Fruit fly (Drosophila melanogaster) whole organism, embryonic: ENCODE data around the gene DopEcR.

Experiments used
- ATbp ChIP-seq: fragments of 200-800 bp; sonication (Bioruptor generic); optimal IDR thresholded peaks from 2 replicates; lab custom pipeline; 2017; ENCODE audit warnings: missing biosample characterization, mild to moderate bottlenecking, missing genetic modification characterization, missing genetic modification reagents
- Awh ChIP-seq: fragments of 200-800 bp; sonication (Bioruptor generic); IDR thresholded peaks from 2 replicates; pipeline ENCODE4, ENCODE4 v1.3.6; 2022; ENCODE audit warnings: missing biosample characterization, missing genetic modification characterization
- CG11560 ChIP-seq: fragments of 200-800 bp; sonication (Bioruptor generic); IDR thresholded peaks from 3 replicates; pipeline ENCODE4 v1.3.6; 2022; ENCODE audit warnings: missing biosample characterization, missing genetic modification characterization
- CG12391 ChIP-seq: fragments of 200-800 bp; sonication (Bioruptor generic); optimal IDR thresholded peaks from 3 replicates; lab custom pipeline; 2018; ENCODE audit warnings: missing biosample characterization, mild to moderate bottlenecking, missing genetic modification characterization, moderate library complexity
- CG14050 ChIP-seq: fragments of 200-800 bp; sonication (Bioruptor generic); IDR thresholded peaks from 3 replicates; pipeline ENCODE4 v1.3.6; 2022; ENCODE audit warnings: missing biosample characterization, missing genetic modification characterization
- CG14667 ChIP-seq: fragments of 200-800 bp; sonication (Bioruptor generic); IDR thresholded peaks from 2 replicates; pipeline ENCODE4 v1.3.6; 2022; ENCODE audit warnings: missing biosample characterization, missing genetic modification characterization
- CG15073 ChIP-seq: fragments of 200-800 bp; sonication (Bioruptor generic); optimal IDR thresholded peaks from 2 replicates; lab custom pipeline; 2016; ENCODE audit warnings: missing biosample characterization, missing genetic modification characterization
- CG16863 ChIP-seq: fragments of 200-800 bp; sonication (Bioruptor generic); optimal IDR thresholded peaks from 3 replicates; lab custom pipeline; 2016; ENCODE audit warnings: missing biosample characterization, missing genetic modification characterization
- CG1832 ChIP-seq: fragments of 200-800 bp; sonication (Bioruptor generic); optimal IDR thresholded peaks from 2 replicates; lab custom pipeline; 2017; ENCODE audit warnings: missing biosample characterization, mild to moderate bottlenecking, missing genetic modification characterization, inconsistent platforms
- CG18619 ChIP-seq: fragments of 200-800 bp; sonication (Bioruptor generic); optimal IDR thresholded peaks from 3 replicates; lab custom pipeline; 2017; ENCODE audit warnings: missing biosample characterization, mild to moderate bottlenecking, missing genetic modification characterization
- CG2120 ChIP-seq: fragments of 200-800 bp; sonication (Bioruptor generic); optimal IDR thresholded peaks from 3 replicates; lab custom pipeline; 2016; ENCODE audit warnings: missing biosample characterization, missing genetic modification characterization
- CG30020 ChIP-seq: fragments of 200-800 bp; optimal IDR thresholded peaks from 2 replicates; lab custom pipeline; 2019; ENCODE audit warnings: missing biosample characterization, mild to moderate bottlenecking, missing genetic modification characterization, moderate library complexity
- CG32767 ChIP-seq: fragments of 200-800 bp; sonication (Bioruptor generic); IDR thresholded peaks from 2 replicates; pipeline ENCODE4 v1.3.6; 2022; ENCODE audit warnings: missing biosample characterization, missing genetic modification characterization
- CG7786 ChIP-seq: fragments of 200-800 bp; sonication (Bioruptor generic); optimal IDR thresholded peaks from 2 replicates; lab custom pipeline; 2016; ENCODE audit warnings: missing biosample characterization, missing genetic modification characterization
- CG9437 ChIP-seq: fragments of 200-800 bp; sonication (Bioruptor generic); optimal IDR thresholded peaks from 2 replicates; lab custom pipeline; 2018; ENCODE audit warnings: missing biosample characterization, mild to moderate bottlenecking, missing genetic modification characterization
- Camta ChIP-seq: fragments of 200-800 bp; sonication (Bioruptor generic); optimal IDR thresholded peaks from 2 replicates; lab custom pipeline; 2016; ENCODE audit warnings: missing biosample characterization, missing genetic modification characterization
- D ChIP-seq, 2 experiments: fragments of 200-800 bp in 1 of 2; fragments of >200 bp in 1 of 2; sonication (Bioruptor generic) in 1 of 2; optimal IDR thresholded peaks; 2 replicates in 1 of 2; 3 replicates in 1 of 2; lab custom pipeline; 2017; ENCODE audit warnings: mild to moderate bottlenecking in 1 of 2, missing biosample characterization in 1 of 2, missing genetic modification characterization in 1 of 2, missing genetic modification reagents in 1 of 2
- Dad ChIP-seq: fragments of 200-800 bp; sonication (Bioruptor generic); optimal IDR thresholded peaks from 3 replicates; lab custom pipeline; 2016; ENCODE audit warnings: missing biosample characterization, missing genetic modification characterization
- Dfd ChIP-seq, 2 experiments: fragments of >200 bp; optimal IDR thresholded peaks; 2 replicates each; lab custom pipeline; 2017; ENCODE audit warnings: missing biosample characterization in 2 of 2, missing genetic modification characterization in 2 of 2
- Doc2 ChIP-seq: fragments of 200-800 bp; sonication (Bioruptor generic); IDR thresholded peaks from 2 replicates; pipeline ENCODE4 v1.3.6; 2022; ENCODE audit warnings: missing biosample characterization, missing genetic modification characterization
- HHEX ChIP-seq: fragments of 200-800 bp; sonication (Bioruptor generic); optimal IDR thresholded peaks from 3 replicates; lab custom pipeline; 2017; ENCODE audit warnings: missing biosample characterization, mild to moderate bottlenecking, missing genetic modification characterization, missing genetic modification reagents
- Med ChIP-seq: fragments of 200-800 bp; sonication (Bioruptor generic); peaks from one replicate; lab custom pipeline; 2016; ENCODE audit warnings: missing biosample characterization, missing genetic modification characterization, mild to moderate bottlenecking, inconsistent platforms, moderate library complexity
- Mrtf ChIP-seq: fragments of 200-800 bp; sonication (Bioruptor generic); IDR thresholded peaks from 3 replicates; pipeline ENCODE4 v1.3.6; 2022; ENCODE audit warnings: missing biosample characterization, missing genetic modification characterization
- NC2β ChIP-seq: fragments of 200-800 bp; sonication (Bioruptor generic); optimal IDR thresholded peaks from 2 replicates; lab custom pipeline; 2016; ENCODE audit warnings: missing biosample characterization, missing genetic modification characterization
- NfI ChIP-seq: fragments of 200-800 bp; sonication (Bioruptor generic); optimal IDR thresholded peaks from 3 replicates; lab custom pipeline; 2018; ENCODE audit warnings: missing biosample characterization, mild to moderate bottlenecking, missing genetic modification characterization, moderate library complexity
- Oli ChIP-seq: fragments of 200-800 bp; sonication (Bioruptor generic); optimal IDR thresholded peaks from 2 replicates; lab custom pipeline; 2018; ENCODE audit warnings: missing biosample characterization, mild to moderate bottlenecking, missing genetic modification characterization, moderate library complexity
- Pdp1 ChIP-seq, 2 experiments: fragments of 200-800 bp; sonication (Bioruptor generic); optimal IDR thresholded peaks; 3 replicates each; lab custom pipeline; 2016; ENCODE audit warnings: missing biosample characterization in 2 of 2, missing genetic modification characterization in 2 of 2, mild to moderate bottlenecking in 1 of 2, moderate library complexity in 1 of 2
- Spps ChIP-seq: fragments of 200-800 bp; sonication (Bioruptor generic); optimal IDR thresholded peaks from 2 replicates; lab custom pipeline; 2018; ENCODE audit warnings: missing biosample characterization, mild to moderate bottlenecking, missing genetic modification characterization
- Vsx1 ChIP-seq: fragments of 200-800 bp; sonication (Bioruptor generic); optimal IDR thresholded peaks from 2 replicates; lab custom pipeline; 2017; ENCODE audit warnings: missing biosample characterization, mild to moderate bottlenecking, missing genetic modification characterization, missing genetic modification reagents
- ase ChIP-seq: fragments of 200-800 bp; sonication (Bioruptor generic); IDR thresholded peaks from 3 replicates; pipeline ENCODE4 v1.3.6; 2022; ENCODE audit warnings: missing biosample characterization, missing genetic modification characterization
- ash1 ChIP-seq: fragments of 200-800 bp; sonication (Bioruptor generic); optimal IDR thresholded peaks from 2 replicates; lab custom pipeline; 2018; ENCODE audit warnings: missing biosample characterization, mild to moderate bottlenecking, missing genetic modification characterization
- cg ChIP-seq: fragments of 200-800 bp; sonication (Bioruptor generic); optimal IDR thresholded peaks from 3 replicates; lab custom pipeline; 2019; ENCODE audit warnings: missing biosample characterization, mild to moderate bottlenecking, missing genetic modification characterization, moderate library complexity
- chif ChIP-seq, 2 experiments: fragments of 200-800 bp; sonication (Bioruptor generic); optimal IDR thresholded peaks; 3 replicates each; lab custom pipeline; 2016; ENCODE audit warnings: missing biosample characterization in 2 of 2, missing genetic modification characterization in 2 of 2
- chinmo ChIP-seq: fragments of 200-800 bp; sonication (Bioruptor generic); IDR thresholded peaks from 4 replicates; pipeline ENCODE4 v1.3.6; 2022; ENCODE audit warnings: missing biosample characterization, missing genetic modification characterization; ENCODE audit not compliant: partially characterized antibody
- ci ChIP-seq: fragments of 200-800 bp; sonication (Bioruptor generic); IDR thresholded peaks from 3 replicates; pipeline ENCODE4 v1.3.6; 2022; ENCODE audit warnings: missing biosample characterization, missing genetic modification characterization
- croc ChIP-seq: fragments of 200-800 bp; sonication (Bioruptor generic); conservative IDR thresholded peaks from 3 replicates; pipeline ENCODE4 v1.3.6; 2022; ENCODE audit warnings: missing biosample characterization, missing genetic modification characterization
- dmrt11E ChIP-seq: fragments of 200-800 bp; sonication (Bioruptor generic); optimal IDR thresholded peaks from 3 replicates; lab custom pipeline; 2018; ENCODE audit warnings: missing biosample characterization, mild to moderate bottlenecking, missing genetic modification characterization, moderate library complexity
- eyg ChIP-seq: fragments of 200-800 bp; sonication (Bioruptor generic); optimal IDR thresholded peaks from 3 replicates; lab custom pipeline; 2016; ENCODE audit warnings: missing biosample characterization, missing genetic modification characterization
- insv ChIP-seq, 2 experiments: fragments of 200-800 bp; sonication (Bioruptor generic); optimal IDR thresholded peaks; 3 replicates each; lab custom pipeline; 2016 to 2018; ENCODE audit warnings: missing biosample characterization in 2 of 2, missing genetic modification characterization in 2 of 2
- lbe ChIP-seq: fragments of 200-800 bp; sonication (Bioruptor generic); optimal IDR thresholded peaks from 2 replicates; lab custom pipeline; 2016; ENCODE audit warnings: missing biosample characterization, mild to moderate bottlenecking, missing genetic modification characterization
- lola ChIP-seq, 3 experiments: fragments of >200 bp in 2 of 3; fragments of 200-800 bp in 1 of 3; sonication (Bioruptor generic) in 1 of 3; optimal IDR thresholded peaks; 2 replicates each; lab custom pipeline; 2017 to 2019; ENCODE audit warnings: missing biosample characterization in 3 of 3, missing genetic modification characterization in 3 of 3, mild to moderate bottlenecking in 1 of 3, moderate library complexity in 1 of 3
- mld ChIP-seq: fragments of 200-800 bp; sonication (Bioruptor generic); IDR thresholded peaks from 3 replicates; pipeline ENCODE4 v1.3.6; 2022; ENCODE audit warnings: missing biosample characterization, missing genetic modification characterization; ENCODE audit not compliant: partially characterized antibody
- nom ChIP-seq: fragments of 200-800 bp; sonication (Bioruptor generic); optimal IDR thresholded peaks from 2 replicates; lab custom pipeline; 2017; ENCODE audit warnings: missing biosample characterization, missing genetic modification characterization, mild to moderate bottlenecking, moderate library complexity, missing genetic modification reagents
- pros ChIP-seq: fragments of 200-800 bp; sonication (Bioruptor generic); optimal IDR thresholded peaks from 3 replicates; lab custom pipeline; 2019; ENCODE audit warnings: missing biosample characterization, mild to moderate bottlenecking, missing genetic modification characterization, moderate library complexity
- scrt ChIP-seq: fragments of 200-800 bp; sonication (Bioruptor generic); optimal IDR thresholded peaks from 2 replicates; lab custom pipeline; 2018; ENCODE audit warnings: missing biosample characterization, mild to moderate bottlenecking, missing genetic modification characterization, moderate library complexity
- slbo ChIP-seq: fragments of 200-800 bp; sonication (Bioruptor generic); IDR thresholded peaks from 2 replicates; pipeline ENCODE4 v1.3.6; 2022; ENCODE audit warnings: missing biosample characterization, missing genetic modification characterization
- sqz ChIP-seq: fragments of 200-800 bp; sonication (Bioruptor generic); optimal IDR thresholded peaks from 3 replicates; lab custom pipeline; 2018; ENCODE audit warnings: missing biosample characterization, mild to moderate bottlenecking, missing genetic modification characterization
- toy ChIP-seq: fragments of 200-800 bp; sonication (Bioruptor generic); IDR thresholded peaks from 2 replicates; pipeline ENCODE4 v1.3.6; 2022; ENCODE audit warnings: missing biosample characterization, missing genetic modification characterization
- usp ChIP-seq: fragments of >200 bp; optimal IDR thresholded peaks from 2 replicates; lab custom pipeline; 2017; ENCODE audit warnings: missing biosample characterization, missing genetic modification characterization
- z ChIP-seq: fragments of 200-800 bp; sonication (Bioruptor generic); IDR thresholded peaks from 3 replicates; pipeline ENCODE4 v1.3.6; 2022; ENCODE audit warnings: missing biosample characterization, missing genetic modification characterization
- zfh1 ChIP-seq: fragments of 200-800 bp; sonication (Bioruptor generic); IDR thresholded peaks from 3 replicates; pipeline ENCODE4 v1.3.6; 2022; ENCODE audit warnings: missing biosample characterization, missing genetic modification characterization

The DopEcR gene

dm6 chr3L:4360376-4360703, 19.8 kb downstream of the DopEcR start (continued):
- TF ChIP-seq Doc2 (no peak), CG11560 (no peak), NC2β (no peak), Awh (no peak), Oli (no peak), dmrt11E (tag; lab: Kevin White, UChicago) (no peak), Spps (tag; lab: Kevin White, UChicago) (no peak), insv (GFP tag; optimal IDR thresholded peaks at IDR 0.05; lab: Kevin White, UChicago) (peak in 1 of 2 experiments; percentile 47), CG16863 (GFP tag; lab: Kevin White, UChicago) (no peak), Pdp1 (GFP tag; optimal IDR thresholded peaks at IDR 0.05; lab: Kevin White, UChicago) (no peak), ase (GFP tag; lab: Robert Waterston, UW) (no peak), Camta (GFP tag; lab: Kevin White, UChicago) (no peak), chif (GFP tag; optimal IDR thresholded peaks at IDR 0.05; lab: Kevin White, UChicago) (no peak), lola (GFP tag; optimal IDR thresholded peaks at IDR 0.05; lab: Kevin White, UChicago) (no peak), CG12391 (no peak), HHEX (no peak), toy (no peak), zfh1 (no peak), croc (GFP tag; lab: Robert Waterston, UW) (no peak), Dfd (GFP tag; optimal IDR thresholded peaks at IDR 0.05; lab: Kevin White, UChicago) (no peak), CG18619 (GFP tag; lab: Kevin White, UChicago) (no peak), Vsx1 (GFP tag; lab: Kevin White, UChicago) (no peak), CG14050 (no peak), sqz (GFP tag; lab: Kevin White, UChicago) (peak; percentile 100), CG15073 (GFP tag; lab: Kevin White, UChicago) (no peak), z (GFP tag; lab: Robert Waterston, UW) (peak; percentile 74; the same call in 2 of the 3 replicates), NfI (GFP tag; lab: Kevin White, UChicago) (no peak), scrt (GFP tag; lab: Kevin White, UChicago) (no peak), ash1 (GFP tag; lab: Kevin White, UChicago) (no peak), CG9437 (no peak), ATbp (GFP tag; lab: Kevin White, UChicago) (no peak), cg (no peak), CG2120 (GFP tag; lab: Kevin White, UChicago) (no peak), CG7786 (GFP tag; lab: Kevin White, UChicago) (no peak), Med (GFP tag; lab: Kevin White, UChicago) (peak; percentile 32), D (optimal IDR thresholded peaks at IDR 0.05; lab: Kevin White, UChicago) (no peak), D (GFP tag; optimal IDR thresholded peaks at IDR 0.05; lab: Kevin White, UChicago) (no peak), Dad (GFP tag; lab: Kevin White, UChicago) (no peak), usp (no peak), CG32767 (GFP tag; lab: Robert Waterston, UW) (no peak), nom (GFP tag; lab: Kevin White, UChicago) (peak; percentile 11), chinmo (GFP tag; lab: Robert Waterston, UW) (peak; percentile 96), mld (GFP tag; lab: Robert Waterston, UW) (no peak), CG1832 (peak; percentile 55), lbe (GFP tag; lab: Kevin White, UChicago) (peak; percentile 37), eyg (GFP tag; lab: Kevin White, UChicago) (no peak), CG14667 (GFP tag; lab: Robert Waterston, UW) (no peak), slbo (no peak), pros (GFP tag; lab: Kevin White, UChicago) (peak; percentile 3), CG30020 (tag; lab: Kevin White, UChicago) (no peak), Mrtf (GFP tag; lab: Robert Waterston, UW) (no peak), ci (GFP tag; lab: Robert Waterston, UW) (0 out of 3 replicates have a peak, but pooled peaks have one; percentile 21)
